Worm (Caenorhabditis elegans): ENCODE data around the gene cwp-3.

DNA sequence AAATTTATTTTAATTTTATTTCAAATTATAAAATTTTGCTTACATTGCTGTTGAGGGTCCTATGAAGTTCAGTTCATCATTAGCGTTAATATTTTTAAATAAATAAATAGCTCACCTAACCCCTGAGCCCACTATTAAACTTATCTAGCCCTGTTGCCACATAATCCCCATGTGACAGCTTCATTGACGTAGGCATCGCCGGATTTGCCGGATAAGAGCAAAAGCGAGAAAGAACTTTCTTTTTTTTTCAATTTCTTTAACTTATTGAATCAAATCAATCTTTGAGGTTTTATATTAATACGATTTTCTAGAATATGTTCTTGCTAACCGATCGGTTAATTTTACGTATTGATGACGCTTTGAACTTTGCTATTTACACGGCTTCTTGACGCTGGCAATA lies 9.3 kb downstream of the cwp-3 start:
- TF ChIP-seq mab-5 (tag; optimal IDR thresholded peaks at IDR 0.05) (no peak), lin-13 (tag; optimal IDR thresholded peaks at IDR 0.05) (no peak), ceh-39 (tag; optimal IDR thresholded peaks at IDR 0.05) (no peak), lsy-2 (tag; optimal IDR thresholded peaks at IDR 0.05) (no peak), unc-39 (tag; optimal IDR thresholded peaks at IDR 0.05) (no peak), nhr-237 (tag; optimal IDR thresholded peaks at IDR 0.05) (no peak)
